Worm (Caenorhabditis elegans) whole organism, early embryonic: ENCODE data around the gene srx-62.

Source experiments
- B0310.2 ChIP-seq: sonication (generic microtip); optimal IDR thresholded peaks from 2 replicates; lab custom pipeline; 2016; ENCODE audit warnings: mild to moderate bottlenecking, missing genetic modification characterization, missing compliant biosample characterization
- F13C5.2 ChIP-seq: sonication (generic microtip); optimal IDR thresholded peaks from 2 replicates; lab custom pipeline; 2017; ENCODE audit warnings: mild to moderate bottlenecking, missing genetic modification characterization, inconsistent platforms, missing compliant biosample characterization
- aly-1 ChIP-seq: sonication (generic microtip); optimal IDR thresholded peaks from 2 replicates; lab custom pipeline; 2016; ENCODE audit warnings: missing genetic modification characterization, missing compliant biosample characterization
- ama-1 ChIP-seq: fragments of 150-350 bp; optimal IDR thresholded peaks from 2 replicates; lab custom pipeline; 2014
- ceh-13 ChIP-seq: fragments of 200-800 bp; sonication (Bioruptor generic); optimal IDR thresholded peaks from 2 replicates; lab custom pipeline; 2018; ENCODE audit warnings: mild to moderate bottlenecking, missing genetic modification characterization, missing compliant biosample characterization
- ceh-36 ChIP-seq: sonication (generic microtip); optimal IDR thresholded peaks from 2 replicates; lab custom pipeline; 2016; ENCODE audit warnings: missing genetic modification characterization, inconsistent platforms, missing compliant biosample characterization
- ets-7 ChIP-seq: sonication (generic microtip); optimal IDR thresholded peaks from 2 replicates; lab custom pipeline; 2016; ENCODE audit warnings: missing genotype, missing genetic modification characterization, missing compliant biosample characterization
- flt-1 ChIP-seq: fragments of 200-800 bp; sonication (Bioruptor generic); IDR thresholded peaks from 2 replicates; pipeline ENCODE4 v1.3.6; 2022; ENCODE audit warnings: missing genetic modification characterization, missing compliant biosample characterization
- hmbx-1 ChIP-seq: sonication (generic microtip); optimal IDR thresholded peaks from 2 replicates; lab custom pipeline; 2016; ENCODE audit warnings: mild to moderate bottlenecking, missing genetic modification characterization, missing compliant biosample characterization
- hmg-4 ChIP-seq: fragments of 200-800 bp; sonication (Bioruptor generic); optimal IDR thresholded peaks from 2 replicates; lab custom pipeline; 2018; ENCODE audit warnings: mild to moderate bottlenecking, missing genetic modification characterization, missing compliant biosample characterization
- hnd-1 ChIP-seq: sonication (generic microtip); optimal IDR thresholded peaks from 2 replicates; lab custom pipeline; 2016; ENCODE audit warnings: missing genetic modification characterization, missing compliant biosample characterization
- pes-1 ChIP-seq: fragments of 200-800 bp; sonication (Bioruptor generic); IDR thresholded peaks from 2 replicates; pipeline ENCODE4 v1.3.6; 2022; ENCODE audit warnings: missing genetic modification reagents, missing genetic modification characterization, missing compliant biosample characterization
- scrt-1 ChIP-seq: fragments of 200-800 bp; sonication (Bioruptor generic); IDR thresholded peaks from 2 replicates; pipeline ENCODE4 v1.3.6; 2022; ENCODE audit warnings: missing genetic modification characterization, missing compliant biosample characterization
- sea-1 ChIP-seq: fragments of 200-800 bp; sonication (Bioruptor generic); conservative IDR thresholded peaks from 2 replicates; pipeline ENCODE4 v1.3.6; 2022; ENCODE audit warnings: missing genetic modification characterization, missing compliant biosample characterization
- tbx-11 ChIP-seq: fragments of 200-800 bp; sonication (Bioruptor generic); IDR thresholded peaks from 2 replicates; pipeline ENCODE4 v1.3.6; 2022; ENCODE audit warnings: missing genetic modification characterization, missing compliant biosample characterization
- tbx-37 ChIP-seq: fragments of 200-800 bp; sonication (Bioruptor generic); conservative IDR thresholded peaks from 2 replicates; pipeline ENCODE4 v1.3.6; 2022; ENCODE audit warnings: missing genetic modification reagents, missing genetic modification characterization, missing compliant biosample characterization
- tra-4 ChIP-seq: sonication (generic microtip); optimal IDR thresholded peaks from 2 replicates; lab custom pipeline; 2017; ENCODE audit warnings: missing genetic modification characterization, missing compliant biosample characterization

Gene srx-62

DNA sequence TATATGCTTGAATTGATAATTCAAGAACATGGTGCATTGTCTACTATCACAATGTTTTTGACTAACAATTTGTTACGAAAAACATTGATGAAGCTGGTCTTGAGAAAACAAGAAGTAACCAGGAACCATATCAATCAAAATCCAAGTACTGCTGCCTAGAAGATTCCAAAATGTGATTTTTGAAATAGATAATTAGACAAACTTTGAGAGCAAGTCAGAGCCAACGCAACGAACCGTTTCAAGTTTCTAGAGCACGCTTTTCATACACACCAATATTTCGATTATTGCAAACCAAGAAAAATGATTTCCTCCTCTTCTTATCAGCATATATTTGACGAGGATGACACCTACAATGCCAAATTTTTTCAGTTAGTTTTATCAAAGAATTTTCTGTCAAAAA lies 21.0 kb upstream of the srx-62 start, which contains the start of gene srw-89:
TSS of gene srw-89 (plus strand) at position 301 of the 400 bp plus-strand sequence.
- TF ChIP-seq aly-1 (tag; lab: Kevin White, UChicago), result no peak
- no peak for TF ChIP-seq F13C5.2
- no peak for TF ChIP-seq B0310.2 (tag; lab: Kevin White, UChicago)
- TF ChIP-seq ceh-36 (tag; lab: Kevin White, UChicago), result no peak
- no peak for TF ChIP-seq ets-7
- TF ChIP-seq hnd-1 (tag; lab: Kevin White, UChicago), result no peak
- TF ChIP-seq scrt-1 (GFP tag; lab: Robert Waterston, UW), result no peak
- TF ChIP-seq tbx-11 (GFP tag; lab: Robert Waterston, UW), result no peak
- no peak for TF ChIP-seq hmg-4
- TF ChIP-seq ceh-13, result no peak
- TF ChIP-seq sea-1 (GFP tag; lab: Robert Waterston, UW), result no peak
- TF ChIP-seq ama-1, result no peak
- no peak for TF ChIP-seq tbx-37
- TF ChIP-seq pes-1 (GFP tag; lab: Robert Waterston, UW), result no peak

DNA sequence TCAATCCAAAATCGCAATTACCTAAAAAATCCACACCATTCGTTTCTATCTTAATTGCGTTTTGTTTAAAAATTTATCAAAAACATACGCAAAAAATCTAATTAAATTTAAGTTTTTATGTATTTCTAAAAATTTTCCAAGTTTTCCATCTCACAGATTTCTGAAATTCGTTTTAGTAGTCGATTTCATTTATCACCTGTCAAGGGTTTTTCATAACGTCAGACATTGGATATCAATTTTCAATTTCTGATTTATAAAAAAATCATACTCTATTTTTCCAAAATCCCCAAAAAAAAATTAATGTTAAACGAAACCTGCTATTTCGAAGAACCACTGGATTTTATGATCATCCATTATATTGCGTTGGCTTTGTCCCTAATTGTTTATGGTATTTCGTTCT lies 14.4 kb upstream of the srx-62 start, which contains the start of gene srh-4:
TSS of gene srh-4 (plus strand) at position 301 of the 400 bp plus-strand sequence.
- no peak for TF ChIP-seq ceh-13

DNA sequence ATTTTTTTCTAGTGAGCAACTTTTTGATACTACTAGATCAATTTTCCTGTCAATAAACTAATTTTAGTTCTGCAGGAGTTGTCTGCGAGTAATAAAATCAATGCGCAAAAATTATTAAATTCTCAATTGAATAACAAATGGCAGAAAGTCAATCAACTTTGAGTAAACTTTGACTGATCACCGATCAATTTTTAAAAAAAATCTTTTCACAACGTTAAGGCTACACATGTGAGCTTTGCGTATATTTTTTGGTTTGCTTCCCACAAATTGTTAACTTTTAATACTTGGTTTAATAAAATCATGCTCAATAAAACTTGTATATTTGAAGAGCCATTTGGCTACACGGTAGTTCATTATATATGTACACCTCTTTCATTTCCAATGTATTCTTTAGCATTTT lies 12.2 kb upstream of the srx-62 start, which contains the start of gene srh-7:
TSS of gene srh-7 (plus strand) at position 301 of the 400 bp plus-strand sequence.
- TF ChIP-seq scrt-1 (GFP tag; lab: Robert Waterston, UW) (no peak), ama-1 (no peak), pes-1 (GFP tag; lab: Robert Waterston, UW) (no peak), flt-1 (GFP tag; lab: Robert Waterston, UW) (no peak), hnd-1 (tag; lab: Kevin White, UChicago) (no peak), sea-1 (GFP tag; lab: Robert Waterston, UW) (no peak), aly-1 (tag; lab: Kevin White, UChicago) (no peak), B0310.2 (tag; lab: Kevin White, UChicago) (no peak), tra-4 (tag; lab: Kevin White, UChicago) (no peak), ceh-13 (no peak)

- TF ChIP-seq hnd-1 (tag; lab: Kevin White, UChicago) (no peak), ets-7 (no peak), ceh-13 (no peak), hmbx-1 (tag; lab: Kevin White, UChicago) (no peak), ama-1 (no peak), hmg-4 (no peak), aly-1 (tag; lab: Kevin White, UChicago) (no peak), sea-1 (GFP tag; lab: Robert Waterston, UW) (no peak), F13C5.2 (no peak), scrt-1 (GFP tag; lab: Robert Waterston, UW) (no peak), pes-1 (GFP tag; lab: Robert Waterston, UW) (no peak), tra-4 (tag; lab: Kevin White, UChicago) (no peak), flt-1 (GFP tag; lab: Robert Waterston, UW) (no peak)
These were observed 9.5 kb upstream of the srx-62 start, which contains the start of gene srh-8 for ce11 chrV:4005219-4005618. srh-8 (plus strand) TSS chrV:4005519.

ce11 chrV:4004577-4004976 lies 8.8 kb upstream of the srx-62 start:
- no peak for TF ChIP-seq ceh-36 (tag; lab: Kevin White, UChicago)
- TF ChIP-seq ama-1, result no peak
- no peak for TF ChIP-seq aly-1 (tag; lab: Kevin White, UChicago)
- TF ChIP-seq ets-7, result no peak
- TF ChIP-seq tbx-37, result no peak
- TF ChIP-seq flt-1 (GFP tag; lab: Robert Waterston, UW), result no peak
- TF ChIP-seq tbx-11 (GFP tag; lab: Robert Waterston, UW), result no peak
- no peak for TF ChIP-seq F13C5.2
- TF ChIP-seq B0310.2 (tag; lab: Kevin White, UChicago), result no peak
- TF ChIP-seq hnd-1 (tag; lab: Kevin White, UChicago), result no peak

- no peak for TF ChIP-seq ceh-13
- TF ChIP-seq hmg-4, result no peak
- no peak for TF ChIP-seq hnd-1 (tag; lab: Kevin White, UChicago)
- no peak for TF ChIP-seq sea-1 (GFP tag; lab: Robert Waterston, UW)
- no peak for TF ChIP-seq B0310.2 (tag; lab: Kevin White, UChicago)
- TF ChIP-seq F13C5.2, result no peak
- TF ChIP-seq ceh-36 (tag; lab: Kevin White, UChicago), result no peak
- TF ChIP-seq pes-1 (GFP tag; lab: Robert Waterston, UW), result no peak
- no peak for TF ChIP-seq aly-1 (tag; lab: Kevin White, UChicago)
- TF ChIP-seq scrt-1 (GFP tag; lab: Robert Waterston, UW), result no peak
- TF ChIP-seq tra-4 (tag; lab: Kevin White, UChicago), result no peak
These were observed 1.7 kb downstream of the srx-62 start, which contains the start of gene K09D9.9 for ce11 chrV:3994048-3994447. K09D9.9 (minus strand) TSS chrV:3994148.

- TF ChIP-seq tbx-37 (no peak), flt-1 (GFP tag; lab: Robert Waterston, UW) (no peak), hnd-1 (tag; lab: Kevin White, UChicago) (no peak), aly-1 (tag; lab: Kevin White, UChicago) (no peak), hmg-4 (no peak), B0310.2 (tag; lab: Kevin White, UChicago) (no peak), ama-1 (no peak), pes-1 (GFP tag; lab: Robert Waterston, UW) (no peak), F13C5.2 (no peak), ets-7 (no peak), ceh-36 (tag; lab: Kevin White, UChicago) (no peak)
These were observed 3.4 kb downstream of the srx-62 start for ce11 chrV:3992334-3992733.

ce11 chrV:3989070-3989469 lies 6.7 kb downstream of the srx-62 start, which contains the start of gene nlp-27:
nlp-27 (plus strand) TSS chrV:3989378.
- TF ChIP-seq tbx-11 (GFP tag; lab: Robert Waterston, UW) (no peak), ceh-36 (tag; lab: Kevin White, UChicago) (no peak), F13C5.2 (no peak), B0310.2 (tag; lab: Kevin White, UChicago) (no peak), ama-1 (no peak), flt-1 (GFP tag; lab: Robert Waterston, UW) (no peak), hmg-4 (no peak), sea-1 (GFP tag; lab: Robert Waterston, UW) (no peak)
